Fruit fly (Drosophila melanogaster): Measurements from ENCODE around the gene CG2211.

CG2211 gene

dm6 chr3L:1334571-1335427 is at the start of gene CG2211, which contains the start of gene Hmbs (continued):
- TF ChIP-seq pho (GFP tag; optimal IDR thresholded peaks at IDR 0.05) (peak; percentile 89), CG2712 (tag; optimal IDR thresholded peaks at IDR 0.05) (peak; percentile 90), dan (GFP tag; IDR thresholded peaks at IDR 0.05) (peak; percentile 36; the same call in 1 of the 2 replicates), br (optimal IDR thresholded peaks at IDR 0.05) (no peak), Sin3A (optimal IDR thresholded peaks at IDR 0.05) (peak; percentile 91), CG5245 (GFP tag; optimal IDR thresholded peaks at IDR 0.05) (peak; percentile 83), hbn (GFP tag; IDR thresholded peaks at IDR 0.05; ENCODE audit: partially characterized antibody) (no peak; the same call in 1 of the 2 replicates), CG11723 (GFP tag; optimal IDR thresholded peaks at IDR 0.05) (peak; percentile 68), Hsf (GFP tag; optimal IDR thresholded peaks at IDR 0.05) (peak; percentile 94), Optix (GFP tag; IDR thresholded peaks at IDR 0.05) (peak; percentile 59; the same call in 2 of the 3 replicates), Hey (tag; optimal IDR thresholded peaks at IDR 0.05) (peak; percentile 40), vvl (GFP tag; IDR thresholded peaks at IDR 0.05) (peak; percentile 94), CG15601 (tag; optimal IDR thresholded peaks at IDR 0.05) (peak; percentile 85), CG3407 (GFP tag; optimal IDR thresholded peaks at IDR 0.05) (peak; percentile 49), CG17912 (GFP tag; optimal IDR thresholded peaks at IDR 0.05) (no peak), D (optimal IDR thresholded peaks at IDR 0.05) (no peak), D (GFP tag; optimal IDR thresholded peaks at IDR 0.05) (peak; percentile 63), CHES-1-like (GFP tag; optimal IDR thresholded peaks at IDR 0.05) (peak; percentile 86), pita (GFP tag; optimal IDR thresholded peaks at IDR 0.05) (no peak), Six4 (GFP tag; optimal IDR thresholded peaks at IDR 0.05) (peak; percentile 85), Ptx1 (GFP tag; IDR thresholded peaks at IDR 0.05) (peak; percentile 87), sim (GFP tag; IDR thresholded peaks at IDR 0.05) (no peak), gem (tag; optimal IDR thresholded peaks at IDR 0.05) (peak; percentile 89), croc (GFP tag; conservative IDR thresholded peaks at IDR 0.05) (peak; percentile 52; the same call in 1 of the 3 replicates), CG9932 (GFP tag; IDR thresholded peaks at IDR 0.05) (peak; percentile 94), E2f2 (GFP tag; IDR thresholded peaks at IDR 0.05) (peak; percentile 77), CrebB (tag; optimal IDR thresholded peaks at IDR 0.05) (peak; percentile 75), dm (GFP tag; optimal IDR thresholded peaks at IDR 0.05) (peak; percentile 86), jigr1 (GFP tag; IDR thresholded peaks at IDR 0.05) (peak; percentile 53; the same call in 2 of the 3 replicates), CG2875 (GFP tag; optimal IDR thresholded peaks at IDR 0.05) (peak; percentile 42), dysf (GFP tag; IDR thresholded peaks at IDR 0.05) (peak; percentile 89), lov (optimal IDR thresholded peaks at IDR 0.05) (no peak), lov (GFP tag; IDR thresholded peaks at IDR 0.05) (peak; percentile 65; the same call in 1 of the 3 replicates), pfk (GFP tag; optimal IDR thresholded peaks at IDR 0.05) (peak; percentile 34), da (GFP tag; optimal IDR thresholded peaks at IDR 0.05) (peak; percentile 63), Xbp1 (GFP tag; optimal IDR thresholded peaks at IDR 0.05) (peak; percentile 91), tgo (GFP tag; IDR thresholded peaks at IDR 0.05) (peak; percentile 83), grn (GFP tag; optimal IDR thresholded peaks at IDR 0.05) (peak; percentile 32), Bgb (GFP tag; IDR thresholded peaks at IDR 0.05; ENCODE audit: partially characterized antibody) (peak; percentile 42; the same call in 1 of the 2 replicates), rib (GFP tag; IDR thresholded peaks at IDR 0.05) (peak; percentile 60; the same call in 1 of the 2 replicates), CG8359 (GFP tag; optimal IDR thresholded peaks at IDR 0.05; ENCODE audit: borderline replicate concordance) (no peak), CG1792 (GFP tag; optimal IDR thresholded peaks at IDR 0.05) (peak; percentile 75), salm (tag; optimal IDR thresholded peaks at IDR 0.05) (peak; percentile 34), CG16779 (GFP tag; IDR thresholded peaks at IDR 0.05) (peak; percentile 71), Oli (tag; optimal IDR thresholded peaks at IDR 0.05) (peak; percentile 73), CG13894 (tag; optimal IDR thresholded peaks at IDR 0.05) (peak; percentile 92), CG8388 (GFP tag; optimal IDR thresholded peaks at IDR 0.05) (peak; percentile 65), cas (GFP tag; IDR thresholded peaks at IDR 0.05) (0 out of 2 replicates have a peak, but pooled peaks have one; percentile 57), Max (GFP tag; optimal IDR thresholded peaks at IDR 0.05) (peak; percentile 92), CG9817 (tag; optimal IDR thresholded peaks at IDR 0.05) (peak; percentile 81)

Data from whole organism, embryonic.